Worm (Caenorhabditis elegans): ENCODE results near the gene lipl-4.

Gene lipl-4

ce11 chrV:6514887-6515324, 35.1 kb upstream of the lipl-4 start, which contains the start of gene dpy-11:
Gene dpy-11, minus strand, starts transcription at chrV:6515240.
- no peak for TF ChIP-seq unc-39 (tag; optimal IDR thresholded peaks at IDR 0.05)

DNA sequence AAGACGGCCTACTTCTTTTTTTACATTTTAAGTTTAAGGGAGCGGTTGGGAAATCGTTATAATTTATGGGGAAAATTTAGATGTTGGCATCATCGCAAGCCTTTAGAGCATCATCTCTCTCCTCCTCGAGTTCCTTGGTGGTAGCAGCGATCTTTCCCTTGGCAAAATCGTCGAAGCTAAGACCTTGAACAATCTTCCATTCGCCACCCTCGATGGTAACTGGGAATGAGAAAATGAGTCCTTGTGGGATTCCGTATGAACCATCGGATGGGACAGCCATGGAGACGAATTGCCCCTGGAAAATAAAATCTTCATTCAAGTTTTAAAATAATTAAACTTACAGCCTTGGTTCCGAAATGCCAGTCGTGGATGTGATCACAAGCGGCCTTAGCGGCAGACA, 34.6 kb upstream of the lipl-4 start:
- no peak for TF ChIP-seq ham-2 (GFP tag; optimal IDR thresholded peaks at IDR 0.05)
- no peak for TF ChIP-seq elt-1 (tag; optimal IDR thresholded peaks at IDR 0.05; ENCODE audit: borderline replicate concordance, insufficient read depth)
- TF ChIP-seq nhr-28 (tag; optimal IDR thresholded peaks at IDR 0.05): no peak
- no peak for TF ChIP-seq unc-120 (tag; optimal IDR thresholded peaks at IDR 0.05; ENCODE audit: poor library complexity, severe bottlenecking)
- TF ChIP-seq ceh-43 (GFP tag; optimal IDR thresholded peaks at IDR 0.05): no peak
- no peak for TF ChIP-seq zip-8 (tag; optimal IDR thresholded peaks at IDR 0.05)
- TF ChIP-seq blmp-1 (tag; optimal IDR thresholded peaks at IDR 0.05): no peak
- no peak for TF ChIP-seq hlh-1 (tag; optimal IDR thresholded peaks at IDR 0.05)
- no peak for TF ChIP-seq flh-1 (GFP tag; optimal IDR thresholded peaks at IDR 0.05)
- TF ChIP-seq ztf-11 (tag; optimal IDR thresholded peaks at IDR 0.05): no peak
- TF ChIP-seq ces-1 (GFP tag; optimal IDR thresholded peaks at IDR 0.05): no peak
- no peak for TF ChIP-seq tbx-8 (GFP tag; optimal IDR thresholded peaks at IDR 0.05)
- TF ChIP-seq pha-4 (tag; optimal IDR thresholded peaks at IDR 0.05): no peak
- TF ChIP-seq nhr-76 (tag; optimal IDR thresholded peaks at IDR 0.05): no peak
- no peak for TF ChIP-seq elt-3 (tag; optimal IDR thresholded peaks at IDR 0.05)
- TF ChIP-seq drap-1 (GFP tag; optimal IDR thresholded peaks at IDR 0.05): no peak
- no peak for TF ChIP-seq nhr-12 (tag; optimal IDR thresholded peaks at IDR 0.05)
- TF ChIP-seq cnd-1 (tag; optimal IDR thresholded peaks at IDR 0.05): no peak
- no peak for TF ChIP-seq snpc-4 (tag; optimal IDR thresholded peaks at IDR 0.05)
- no peak for TF ChIP-seq ceh-39 (tag; optimal IDR thresholded peaks at IDR 0.05)

DNA sequence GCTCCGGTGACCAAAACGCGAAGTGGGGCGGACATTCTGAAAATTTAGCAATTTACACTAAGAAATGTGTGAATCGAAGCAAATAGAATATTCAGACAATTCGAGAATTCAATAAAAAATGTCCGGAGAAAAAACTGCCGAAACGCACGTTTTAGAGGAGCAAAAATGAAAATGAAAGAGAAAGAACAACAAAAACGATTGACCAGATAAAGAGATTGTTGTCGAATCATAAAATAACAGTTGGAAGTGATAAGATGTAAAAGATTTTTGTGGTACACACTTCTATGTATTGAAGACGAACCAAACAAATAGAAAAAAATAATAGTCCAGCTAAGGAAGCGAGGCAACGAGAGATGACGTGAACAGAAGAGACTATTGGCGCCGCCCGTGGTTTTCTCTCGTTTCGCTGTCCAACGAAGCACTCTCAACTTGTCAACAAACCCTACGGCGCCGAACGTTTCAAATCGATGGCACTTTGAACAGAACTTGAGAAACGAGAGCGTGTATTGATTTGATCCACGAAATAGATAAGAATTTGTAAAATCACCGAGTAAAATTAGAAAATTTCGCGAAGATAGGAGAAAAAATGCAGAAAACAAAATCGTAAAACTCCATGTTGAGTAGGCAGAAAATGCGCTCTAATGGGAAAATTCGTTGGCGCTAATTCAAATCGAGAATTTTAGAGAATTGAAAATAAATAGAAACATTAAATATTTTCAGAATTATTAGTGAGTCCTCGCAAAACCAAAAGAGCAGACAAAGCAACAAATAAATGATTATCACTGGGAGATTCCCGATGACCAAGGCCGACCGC, 33.3 kb upstream of the lipl-4 start, which contains the start of gene mdh-1:
mdh-1 (minus strand) TSS at position 36 of the 814 bp plus-strand sequence.
- TF ChIP-seq pha-4 (tag; optimal IDR thresholded peaks at IDR 0.05): no peak
- no peak for TF ChIP-seq flh-1 (GFP tag; optimal IDR thresholded peaks at IDR 0.05)
- TF ChIP-seq M03D4.4 (tag; optimal IDR thresholded peaks at IDR 0.05): no peak
- TF ChIP-seq lsy-2 (tag; optimal IDR thresholded peaks at IDR 0.05): no peak
- TF ChIP-seq sem-2 (GFP tag; optimal IDR thresholded peaks at IDR 0.05): no peak
- no peak for TF ChIP-seq nhr-237 (tag; optimal IDR thresholded peaks at IDR 0.05)
- TF ChIP-seq mls-2 (tag; optimal IDR thresholded peaks at IDR 0.05): no peak
- TF ChIP-seq ceh-43 (GFP tag; optimal IDR thresholded peaks at IDR 0.05): no peak
- no peak for TF ChIP-seq cnd-1 (tag; optimal IDR thresholded peaks at IDR 0.05)
- TF ChIP-seq bed-3 (GFP tag; optimal IDR thresholded peaks at IDR 0.05): no peak

DNA sequence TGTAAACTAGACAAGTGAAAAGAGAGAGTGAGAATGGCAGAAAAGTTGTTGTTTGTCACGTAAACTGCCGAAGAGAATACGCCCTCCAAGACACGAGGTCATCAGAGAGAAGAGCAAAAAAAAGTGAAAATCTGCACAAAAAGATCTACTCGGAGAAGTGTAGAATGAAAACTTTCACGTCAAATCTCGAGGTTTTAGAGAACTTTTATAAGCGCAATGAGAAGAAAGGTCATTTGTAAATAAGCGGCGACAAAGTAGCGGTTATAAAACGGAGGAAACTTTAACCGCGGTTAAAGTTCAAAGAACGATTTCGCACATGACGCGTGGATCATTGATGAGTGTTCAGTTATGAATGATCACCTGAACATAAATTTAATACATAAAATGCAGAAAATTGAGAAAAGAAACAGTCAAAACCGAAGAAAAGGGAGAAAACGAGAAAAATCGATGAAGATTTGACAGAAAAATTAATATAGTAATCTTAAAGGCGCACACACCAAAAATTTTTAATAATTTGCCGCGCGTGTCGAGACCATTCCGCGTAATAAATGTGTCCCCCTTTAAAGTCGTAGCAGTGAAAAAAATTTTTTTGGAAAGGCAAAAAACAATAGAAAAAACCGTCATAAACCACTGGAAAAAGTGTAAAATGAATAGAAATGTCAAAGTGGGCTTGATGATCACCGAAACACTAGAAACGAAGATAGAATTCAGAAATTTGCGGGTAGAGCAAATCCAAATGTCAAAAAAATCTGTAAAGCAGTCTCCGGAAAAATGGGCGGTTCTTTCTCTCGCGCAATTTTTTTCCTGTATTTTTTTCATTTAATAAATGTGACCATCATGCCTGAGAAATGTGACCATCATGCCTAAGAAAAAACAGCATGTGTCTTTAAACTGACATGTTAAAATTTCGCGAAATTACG, 32.4 kb upstream of the lipl-4 start:
- TF ChIP-seq hlh-1 (tag; optimal IDR thresholded peaks at IDR 0.05) (peak; percentile 20), unc-62 (GFP tag; optimal IDR thresholded peaks at IDR 0.05) (no peak), unc-120 (tag; optimal IDR thresholded peaks at IDR 0.05; ENCODE audit: poor library complexity, severe bottlenecking) (peak; percentile 2)

DNA sequence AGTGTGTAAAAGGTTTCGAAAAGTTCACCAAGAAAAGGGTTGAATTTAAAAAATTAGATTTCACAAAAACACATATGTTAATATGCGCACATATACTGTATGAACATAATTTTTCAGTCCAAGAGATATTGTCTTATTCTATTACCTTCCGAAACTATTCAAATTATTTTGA, 31.9 kb upstream of the lipl-4 start, which contains the start of gene F46E10.3:
F46E10.3 (plus strand) TSS at position 73 of the 172 bp plus-strand sequence.
- TF ChIP-seq elt-3 (tag; optimal IDR thresholded peaks at IDR 0.05): no peak
